Fruit fly (Drosophila melanogaster) whole organism, pupa: ENCODE results near the gene CG7579.

Source experiments
- CG10348 ChIP-seq: fragments of 200-800 bp; sonication (Bioruptor generic); IDR thresholded peaks from 2 replicates; pipeline ENCODE4 v1.3.6; 2022; ENCODE audit warnings: missing biosample characterization, missing genetic modification characterization
- CG12605 ChIP-seq: fragments of 200-800 bp; sonication (Bioruptor generic); IDR thresholded peaks from 2 replicates; pipeline ENCODE4 v1.3.6; 2022; ENCODE audit warnings: missing biosample characterization, missing genetic modification characterization
- CG13204 ChIP-seq: fragments of 200-800 bp; sonication (Bioruptor generic); optimal IDR thresholded peaks from 2 replicates; lab custom pipeline; 2018; ENCODE audit warnings: missing biosample characterization, mild to moderate bottlenecking, missing genetic modification characterization, moderate library complexity
- CG14655 ChIP-seq: fragments of 200-800 bp; sonication (Bioruptor generic); optimal IDR thresholded peaks from 3 replicates; lab custom pipeline; 2017; ENCODE audit warnings: mild to moderate bottlenecking, missing biosample characterization, missing genetic modification reagents, missing genetic modification characterization
- CG15710 ChIP-seq: fragments of 200-800 bp; sonication (Bioruptor generic); optimal IDR thresholded peaks from 2 replicates; lab custom pipeline; 2018; ENCODE audit warnings: missing biosample characterization, mild to moderate bottlenecking, missing genetic modification characterization, moderate library complexity
- CG17806 ChIP-seq: fragments of 200-800 bp; sonication (Bioruptor generic); optimal IDR thresholded peaks from 2 replicates; lab custom pipeline; 2018; ENCODE audit warnings: missing biosample characterization, mild to moderate bottlenecking, missing genetic modification characterization, moderate library complexity
- CG32121 ChIP-seq: fragments of 200-800 bp; sonication (Bioruptor generic); IDR thresholded peaks from 2 replicates; pipeline ENCODE4 v1.3.6; 2022; ENCODE audit warnings: missing biosample characterization, missing genetic modification characterization
- CG34367 ChIP-seq: fragments of 200-800 bp; sonication (Bioruptor generic); optimal IDR thresholded peaks from 2 replicates; lab custom pipeline; 2018; ENCODE audit warnings: missing biosample characterization, mild to moderate bottlenecking, missing genetic modification characterization
- CG4496 ChIP-seq: fragments of 200-800 bp; sonication (Bioruptor generic); IDR thresholded peaks from 3 replicates; pipeline ENCODE4 v1.3.6; 2022; ENCODE audit warnings: missing biosample characterization, missing genetic modification characterization
- CG8159 ChIP-seq: fragments of 200-800 bp; sonication (Bioruptor generic); optimal IDR thresholded peaks from 3 replicates; lab custom pipeline; 2018; ENCODE audit warnings: missing biosample characterization, mild to moderate bottlenecking, missing genetic modification characterization, moderate library complexity
- CG8301 ChIP-seq: fragments of 200-800 bp; sonication (Bioruptor generic); optimal IDR thresholded peaks from 2 replicates; lab custom pipeline; 2018; ENCODE audit warnings: missing biosample characterization, mild to moderate bottlenecking, missing genetic modification characterization
- CG9948 ChIP-seq: fragments of 200-800 bp; sonication (Bioruptor generic); optimal IDR thresholded peaks from 2 replicates; lab custom pipeline; 2018; ENCODE audit warnings: missing biosample characterization, mild to moderate bottlenecking, missing genetic modification characterization, moderate library complexity
- D1 ChIP-seq: fragments of 200-800 bp; sonication (Bioruptor generic); optimal IDR thresholded peaks from 2 replicates; lab custom pipeline; 2018; ENCODE audit warnings: missing biosample characterization, mild to moderate bottlenecking, missing genetic modification characterization, moderate library complexity
- EcR ChIP-seq: fragments of 200-800 bp; sonication (Bioruptor generic); optimal IDR thresholded peaks from 3 replicates; lab custom pipeline; 2019; ENCODE audit warnings: missing biosample characterization, missing genetic modification characterization, mild to moderate bottlenecking, moderate library complexity, missing genetic modification reagents
- Ets98B ChIP-seq: fragments of 200-800 bp; sonication (Bioruptor generic); IDR thresholded peaks from 2 replicates; pipeline ENCODE4 v1.3.6; 2022; ENCODE audit warnings: missing biosample characterization, missing genetic modification characterization
- Pif1A ChIP-seq: fragments of 200-800 bp; sonication (Bioruptor generic); optimal IDR thresholded peaks from 3 replicates; lab custom pipeline; 2016; ENCODE audit warnings: missing biosample characterization, missing genetic modification characterization
- Pif1B ChIP-seq: fragments of 200-800 bp; sonication (Bioruptor generic); optimal IDR thresholded peaks from 3 replicates; lab custom pipeline; 2016; ENCODE audit warnings: missing biosample characterization, missing genetic modification characterization
- Snoo ChIP-seq: fragments of 200-800 bp; sonication (Bioruptor generic); optimal IDR thresholded peaks from 3 replicates; lab custom pipeline; 2017; ENCODE audit warnings: missing biosample characterization, mild to moderate bottlenecking, missing genetic modification characterization, inconsistent platforms
- fd96Ca ChIP-seq: fragments of 200-800 bp; sonication (Bioruptor generic); IDR thresholded peaks from 3 replicates; pipeline ENCODE4 v1.3.6; 2022; ENCODE audit warnings: missing biosample characterization, missing genetic modification characterization
- gl ChIP-seq: fragments of 200-800 bp; sonication (Bioruptor generic); optimal IDR thresholded peaks from 2 replicates; lab custom pipeline; 2018; ENCODE audit warnings: missing biosample characterization, mild to moderate bottlenecking, missing genetic modification characterization
- rn ChIP-seq: fragments of 200-800 bp; sonication (Bioruptor generic); IDR thresholded peaks from 2 replicates; pipeline ENCODE4 v1.3.6; 2022; ENCODE audit warnings: missing biosample characterization, missing genetic modification characterization

The CG7579 gene

dm6 chr3L:15675111-15675510 is 8.1 kb downstream of the CG7579 start:
- TF ChIP-seq CG4496 (GFP tag; lab: Robert Waterston, UW) (no peak), CG17806 (tag; lab: Kevin White, UChicago) (no peak), fd96Ca (GFP tag; lab: Robert Waterston, UW) (no peak), Ets98B (GFP tag; lab: Robert Waterston, UW) (0 out of 2 replicates have a peak, but pooled peaks have one; percentile 14), CG8301 (peak; percentile 37), CG34367 (tag; lab: Kevin White, UChicago) (no peak), rn (GFP tag; lab: Robert Waterston, UW) (no peak), CG12605 (GFP tag; lab: Robert Waterston, UW) (no peak), Pif1A (GFP tag; lab: Kevin White, UChicago) (no peak), EcR (GFP tag; lab: Kevin White, UChicago) (no peak), Pif1B (GFP tag; lab: Kevin White, UChicago) (no peak), CG8159 (no peak), D1 (tag; lab: Kevin White, UChicago) (no peak), CG13204 (GFP tag; lab: Kevin White, UChicago) (no peak), CG9948 (tag; lab: Kevin White, UChicago) (peak; percentile 23), CG32121 (GFP tag; lab: Robert Waterston, UW) (no peak), CG10348 (GFP tag; lab: Robert Waterston, UW) (no peak), Snoo (tag; lab: Kevin White, UChicago) (no peak), gl (no peak), CG15710 (tag; lab: Kevin White, UChicago) (no peak), CG14655 (GFP tag; lab: Kevin White, UChicago) (peak; percentile 65)

- TF ChIP-seq CG10348 (GFP tag; lab: Robert Waterston, UW), result no peak
- no peak for TF ChIP-seq CG34367 (tag; lab: Kevin White, UChicago)
- TF ChIP-seq fd96Ca (GFP tag; lab: Robert Waterston, UW), result no peak
- no peak for TF ChIP-seq Ets98B (GFP tag; lab: Robert Waterston, UW)
- TF ChIP-seq gl, result no peak
- no peak for TF ChIP-seq D1 (tag; lab: Kevin White, UChicago)
- TF ChIP-seq CG8159, result no peak
- peak; percentile 3 for TF ChIP-seq CG9948 (tag; lab: Kevin White, UChicago)
- no peak for TF ChIP-seq CG4496 (GFP tag; lab: Robert Waterston, UW)
- TF ChIP-seq CG15710 (tag; lab: Kevin White, UChicago), result no peak
- TF ChIP-seq CG32121 (GFP tag; lab: Robert Waterston, UW), result no peak
- no peak for TF ChIP-seq Pif1A (GFP tag; lab: Kevin White, UChicago)
- TF ChIP-seq Snoo (tag; lab: Kevin White, UChicago), result no peak
- peak; percentile 14 for TF ChIP-seq CG14655 (GFP tag; lab: Kevin White, UChicago)
Measured at dm6 chr3L:15672800-15673199, 10.4 kb downstream of the CG7579 start.

- TF ChIP-seq Snoo (tag; lab: Kevin White, UChicago) (peak; percentile 25), fd96Ca (GFP tag; lab: Robert Waterston, UW) (no peak), Ets98B (GFP tag; lab: Robert Waterston, UW) (no peak), gl (no peak), CG15710 (tag; lab: Kevin White, UChicago) (peak; percentile 17), CG9948 (tag; lab: Kevin White, UChicago) (peak; percentile 7), CG10348 (GFP tag; lab: Robert Waterston, UW) (no peak), CG34367 (tag; lab: Kevin White, UChicago) (no peak), Pif1B (GFP tag; lab: Kevin White, UChicago) (no peak), D1 (tag; lab: Kevin White, UChicago) (no peak), CG8159 (peak; percentile 56), CG8301 (no peak)
- TF ChIP-seq, all 21 proteins: peak for 4
Measured at dm6 chr3L:15670455-15670854, 12.8 kb downstream of the CG7579 start.

dm6 chr3L:15669939-15670338 is 13.3 kb downstream of the CG7579 start:
- no peak for TF ChIP-seq CG8159
- no peak for TF ChIP-seq CG12605 (GFP tag; lab: Robert Waterston, UW)
- no peak for TF ChIP-seq CG17806 (tag; lab: Kevin White, UChicago)
- TF ChIP-seq Pif1B (GFP tag; lab: Kevin White, UChicago), result no peak
- TF ChIP-seq CG15710 (tag; lab: Kevin White, UChicago), result no peak
- TF ChIP-seq CG9948 (tag; lab: Kevin White, UChicago), result no peak
- no peak for TF ChIP-seq CG14655 (GFP tag; lab: Kevin White, UChicago)
- no peak for TF ChIP-seq Snoo (tag; lab: Kevin White, UChicago)
- no peak for TF ChIP-seq Pif1A (GFP tag; lab: Kevin White, UChicago)
- no peak for TF ChIP-seq CG13204 (GFP tag; lab: Kevin White, UChicago)

dm6 chr3L:15665741-15666140 is 17.5 kb downstream of the CG7579 start:
- TF ChIP-seq Pif1A (GFP tag; lab: Kevin White, UChicago), result no peak
- no peak for TF ChIP-seq CG10348 (GFP tag; lab: Robert Waterston, UW)
- TF ChIP-seq gl, result no peak
- TF ChIP-seq CG8159, result no peak
- no peak for TF ChIP-seq Pif1B (GFP tag; lab: Kevin White, UChicago)
- no peak for TF ChIP-seq EcR (GFP tag; lab: Kevin White, UChicago)
- TF ChIP-seq CG9948 (tag; lab: Kevin White, UChicago), result no peak
- no peak for TF ChIP-seq D1 (tag; lab: Kevin White, UChicago)
- no peak for TF ChIP-seq CG34367 (tag; lab: Kevin White, UChicago)
- no peak for TF ChIP-seq CG14655 (GFP tag; lab: Kevin White, UChicago)
- TF ChIP-seq CG17806 (tag; lab: Kevin White, UChicago), result no peak
- no peak for TF ChIP-seq rn (GFP tag; lab: Robert Waterston, UW)
- TF ChIP-seq CG13204 (GFP tag; lab: Kevin White, UChicago), result no peak
- no peak for TF ChIP-seq fd96Ca (GFP tag; lab: Robert Waterston, UW)
- no peak for TF ChIP-seq CG4496 (GFP tag; lab: Robert Waterston, UW)
- no peak for TF ChIP-seq CG12605 (GFP tag; lab: Robert Waterston, UW)
- no peak for TF ChIP-seq CG8301
- no peak for TF ChIP-seq Snoo (tag; lab: Kevin White, UChicago)
